Fruit fly (Drosophila melanogaster) whole organism, embryonic: ENCODE results near the gene ATPsynB.
A peak's percentile ranks its signal among the peaks of the same experiment; 100 is the strongest.

Experiments used
- B-H1 ChIP-seq: fragments of 200-800 bp; sonication (Bioruptor generic); IDR thresholded peaks from 3 replicates; pipeline ENCODE4 v1.3.6; 2022; ENCODE audit warnings: missing biosample characterization, missing genetic modification characterization
- BtbVII ChIP-seq: fragments of 200-800 bp; sonication (Bioruptor generic); optimal IDR thresholded peaks from 3 replicates; lab custom pipeline; 2017; ENCODE audit warnings: missing biosample characterization, mild to moderate bottlenecking, missing genetic modification characterization
- CG10267 ChIP-seq: fragments of 200-800 bp; sonication (Bioruptor generic); optimal IDR thresholded peaks from 2 replicates; lab custom pipeline; 2018; ENCODE audit warnings: missing biosample characterization, mild to moderate bottlenecking, missing genetic modification characterization, moderate library complexity
- CG10431 ChIP-seq: fragments of 200-800 bp; sonication (Bioruptor generic); optimal IDR thresholded peaks from 3 replicates; lab custom pipeline; 2018; ENCODE audit warnings: missing biosample characterization, mild to moderate bottlenecking, missing genetic modification characterization
- CG10462 ChIP-seq: fragments of 200-800 bp; sonication (Bioruptor generic); optimal IDR thresholded peaks from 2 replicates; lab custom pipeline; 2016; ENCODE audit warnings: missing biosample characterization, missing genetic modification characterization
- CG10543 ChIP-seq: fragments of 200-800 bp; sonication (Bioruptor generic); optimal IDR thresholded peaks from 3 replicates; lab custom pipeline; 2017; ENCODE audit warnings: missing biosample characterization, mild to moderate bottlenecking, missing genetic modification characterization, moderate library complexity
- CG12219 ChIP-seq: fragments of 200-800 bp; sonication (Bioruptor generic); optimal IDR thresholded peaks from 3 replicates; lab custom pipeline; 2018; ENCODE audit warnings: missing biosample characterization, mild to moderate bottlenecking, missing genetic modification characterization
- CG12659 ChIP-seq: fragments of 200-800 bp; sonication (Bioruptor generic); optimal IDR thresholded peaks from 3 replicates; lab custom pipeline; 2017; ENCODE audit warnings: mild to moderate bottlenecking, missing biosample characterization, missing genetic modification reagents, missing genetic modification characterization
- CG13424 ChIP-seq: fragments of 200-800 bp; sonication (Bioruptor generic); optimal IDR thresholded peaks from 2 replicates; lab custom pipeline; 2019; ENCODE audit warnings: missing biosample characterization, mild to moderate bottlenecking, missing genetic modification characterization, moderate library complexity
- CG13894 ChIP-seq: fragments of 200-800 bp; sonication (Bioruptor generic); optimal IDR thresholded peaks from 3 replicates; lab custom pipeline; 2018; ENCODE audit warnings: missing biosample characterization, mild to moderate bottlenecking, missing genetic modification characterization, moderate library complexity
- CG15073 ChIP-seq: fragments of 200-800 bp; sonication (Bioruptor generic); optimal IDR thresholded peaks from 2 replicates; lab custom pipeline; 2016; ENCODE audit warnings: missing biosample characterization, missing genetic modification characterization
- CG16779 ChIP-seq: fragments of 200-800 bp; sonication (Bioruptor generic); IDR thresholded peaks from 2 replicates; pipeline ENCODE4 v1.3.6; 2022; ENCODE audit warnings: missing biosample characterization, missing genetic modification characterization
- CG17802 ChIP-seq: fragments of 200-800 bp; sonication (Bioruptor generic); optimal IDR thresholded peaks from 2 replicates; lab custom pipeline; 2018; ENCODE audit warnings: missing biosample characterization, mild to moderate bottlenecking, missing genetic modification characterization, moderate library complexity
- CG17829 ChIP-seq: fragments of 200-800 bp; optimal IDR thresholded peaks from 2 replicates; lab custom pipeline; 2019; ENCODE audit warnings: missing biosample characterization, mild to moderate bottlenecking, missing genetic modification characterization, moderate library complexity
- CG1792 ChIP-seq: fragments of 200-800 bp; sonication (Bioruptor generic); optimal IDR thresholded peaks from 2 replicates; lab custom pipeline; 2016; ENCODE audit warnings: missing biosample characterization, missing genetic modification characterization
- CG2116 ChIP-seq: fragments of 200-800 bp; sonication (Bioruptor generic); optimal IDR thresholded peaks from 3 replicates; lab custom pipeline; 2018; ENCODE audit warnings: missing biosample characterization, mild to moderate bottlenecking, missing genetic modification characterization
- CG32772 ChIP-seq: fragments of 200-800 bp; sonication (Bioruptor generic); IDR thresholded peaks from 2 replicates; pipeline ENCODE4 v1.3.6; 2022; ENCODE audit warnings: missing biosample characterization, missing genetic modification characterization
- CG34376 ChIP-seq: fragments of 200-800 bp; sonication (Bioruptor generic); optimal IDR thresholded peaks from 2 replicates; lab custom pipeline; 2018; ENCODE audit warnings: missing biosample characterization, mild to moderate bottlenecking, missing genetic modification characterization
- CG4404 ChIP-seq: fragments of 200-800 bp; sonication (Bioruptor generic); IDR thresholded peaks from 2 replicates; pipeline ENCODE4 v1.3.6; 2022; ENCODE audit warnings: missing biosample characterization, missing genetic modification characterization
- CoRest ChIP-seq: fragments of 200-800 bp; sonication (Bioruptor generic); optimal IDR thresholded peaks from 3 replicates; lab custom pipeline; 2018; ENCODE audit warnings: missing biosample characterization, mild to moderate bottlenecking, missing genetic modification characterization, moderate library complexity
- Dek ChIP-seq: fragments of 200-800 bp; sonication (Bioruptor generic); optimal IDR thresholded peaks from 3 replicates; lab custom pipeline; 2019; ENCODE audit warnings: missing biosample characterization, mild to moderate bottlenecking, missing genetic modification characterization, moderate library complexity
- Doc2 ChIP-seq: fragments of 200-800 bp; sonication (Bioruptor generic); IDR thresholded peaks from 2 replicates; pipeline ENCODE4 v1.3.6; 2022; ENCODE audit warnings: missing biosample characterization, missing genetic modification characterization
- Eip74EF ChIP-seq, 2 experiments: fragments of 200-800 bp in 1 of 2; fragments of >200 bp in 1 of 2; sonication (Bioruptor generic) in 1 of 2; optimal IDR thresholded peaks; 2 replicates each; lab custom pipeline; 2017 to 2019; ENCODE audit warnings: missing biosample characterization in 2 of 2, missing genetic modification characterization in 2 of 2, mild to moderate bottlenecking in 1 of 2, moderate library complexity in 1 of 2
- Fer1 ChIP-seq: fragments of 200-800 bp; sonication (Bioruptor generic); optimal IDR thresholded peaks from 2 replicates; lab custom pipeline; 2017; ENCODE audit warnings: missing biosample characterization, mild to moderate bottlenecking, missing genetic modification characterization
- HLH54F ChIP-seq: fragments of 200-800 bp; sonication (Bioruptor generic); optimal IDR thresholded peaks from 3 replicates; lab custom pipeline; 2016; ENCODE audit warnings: missing biosample characterization, missing genetic modification characterization
- Hand ChIP-seq: fragments of 200-800 bp; sonication (Bioruptor generic); optimal IDR thresholded peaks from 2 replicates; lab custom pipeline; 2017; ENCODE audit warnings: mild to moderate bottlenecking, missing biosample characterization, missing genetic modification reagents, missing genetic modification characterization
- Hr78 ChIP-seq, 2 experiments: fragments of 200-800 bp in 1 of 2; fragments of >200 bp in 1 of 2; sonication (Bioruptor generic) in 1 of 2; optimal IDR thresholded peaks; 2 replicates each; lab custom pipeline; 2017 to 2019; ENCODE audit warnings: missing biosample characterization in 2 of 2, missing genetic modification characterization in 2 of 2, mild to moderate bottlenecking in 1 of 2, moderate library complexity in 1 of 2
- NC2β ChIP-seq: fragments of 200-800 bp; sonication (Bioruptor generic); optimal IDR thresholded peaks from 2 replicates; lab custom pipeline; 2016; ENCODE audit warnings: missing biosample characterization, missing genetic modification characterization
- Nf-YC ChIP-seq: fragments of 200-800 bp; optimal IDR thresholded peaks from 3 replicates; lab custom pipeline; 2019; ENCODE audit warnings: missing biosample characterization, mild to moderate bottlenecking, missing genetic modification characterization, moderate library complexity
- Oli ChIP-seq: fragments of 200-800 bp; sonication (Bioruptor generic); optimal IDR thresholded peaks from 2 replicates; lab custom pipeline; 2018; ENCODE audit warnings: missing biosample characterization, mild to moderate bottlenecking, missing genetic modification characterization, moderate library complexity
- Opbp ChIP-seq: fragments of 200-800 bp; sonication (Bioruptor generic); IDR thresholded peaks from 3 replicates; pipeline ENCODE4 v1.3.6; 2022; ENCODE audit warnings: missing biosample characterization, missing genetic modification characterization; ENCODE audit not compliant: partially characterized antibody
- Pdp1 ChIP-seq, 2 experiments: fragments of 200-800 bp; sonication (Bioruptor generic); optimal IDR thresholded peaks; 3 replicates each; lab custom pipeline; 2016; ENCODE audit warnings: missing biosample characterization in 2 of 2, missing genetic modification characterization in 2 of 2, mild to moderate bottlenecking in 1 of 2, moderate library complexity in 1 of 2
- Rfx ChIP-seq: fragments of 200-800 bp; sonication (Bioruptor generic); IDR thresholded peaks from 2 replicates; pipeline ENCODE4 v1.3.6; 2022; ENCODE audit warnings: missing biosample characterization, missing genetic modification characterization
- Ssrp ChIP-seq: fragments of 200-800 bp; sonication (Bioruptor generic); optimal IDR thresholded peaks from 2 replicates; lab custom pipeline; 2018; ENCODE audit warnings: missing biosample characterization, mild to moderate bottlenecking, missing genetic modification characterization, moderate library complexity
- amos ChIP-seq: fragments of 200-800 bp; sonication (Bioruptor generic); IDR thresholded peaks from 2 replicates; pipeline ENCODE4 v1.3.6; 2022; ENCODE audit warnings: missing biosample characterization, missing genetic modification characterization; ENCODE audit not compliant: partially characterized antibody
- ash1 ChIP-seq: fragments of 200-800 bp; sonication (Bioruptor generic); optimal IDR thresholded peaks from 2 replicates; lab custom pipeline; 2018; ENCODE audit warnings: missing biosample characterization, mild to moderate bottlenecking, missing genetic modification characterization
- cad ChIP-seq: fragments of >200 bp; optimal IDR thresholded peaks from 2 replicates; lab custom pipeline; 2017; ENCODE audit warnings: missing biosample characterization, missing genetic modification characterization
- cg ChIP-seq: fragments of 200-800 bp; sonication (Bioruptor generic); optimal IDR thresholded peaks from 3 replicates; lab custom pipeline; 2019; ENCODE audit warnings: missing biosample characterization, mild to moderate bottlenecking, missing genetic modification characterization, moderate library complexity
- fd3F ChIP-seq: fragments of 200-800 bp; sonication (Bioruptor generic); optimal IDR thresholded peaks from 2 replicates; lab custom pipeline; 2018; ENCODE audit warnings: missing biosample characterization, mild to moderate bottlenecking, missing genetic modification characterization, moderate library complexity
- fd64A ChIP-seq: fragments of 200-800 bp; sonication (Bioruptor generic); optimal IDR thresholded peaks from 3 replicates; lab custom pipeline; 2018; ENCODE audit warnings: missing biosample characterization, mild to moderate bottlenecking, missing genetic modification characterization
- gsb-n ChIP-seq: fragments of 200-800 bp; sonication (Bioruptor generic); optimal IDR thresholded peaks from 3 replicates; lab custom pipeline; 2018; ENCODE audit warnings: missing biosample characterization, mild to moderate bottlenecking, missing genetic modification characterization
- hth ChIP-seq: fragments of >200 bp; optimal IDR thresholded peaks from 2 replicates; lab custom pipeline; 2017; ENCODE audit warnings: inconsistent platforms
- kay ChIP-seq: fragments of 200-800 bp; sonication (Bioruptor generic); optimal IDR thresholded peaks from 2 replicates; lab custom pipeline; 2016; ENCODE audit warnings: missing biosample characterization, missing genetic modification characterization
- lab ChIP-seq: fragments of 200-800 bp; sonication (Bioruptor generic); optimal IDR thresholded peaks from 3 replicates; lab custom pipeline; 2017; ENCODE audit warnings: missing biosample characterization, missing genetic modification characterization, mild to moderate bottlenecking, moderate library complexity, missing genetic modification reagents
- oc ChIP-seq: fragments of 200-800 bp; sonication (Bioruptor generic); optimal IDR thresholded peaks from 2 replicates; lab custom pipeline; 2018; ENCODE audit warnings: missing biosample characterization, mild to moderate bottlenecking, missing genetic modification characterization, moderate library complexity
- sim ChIP-seq: fragments of 200-800 bp; sonication (Bioruptor generic); IDR thresholded peaks from 2 replicates; pipeline ENCODE4 v1.3.6; 2022; ENCODE audit warnings: missing biosample characterization, missing genetic modification characterization
- unpg ChIP-seq: fragments of 200-800 bp; sonication (Bioruptor generic); optimal IDR thresholded peaks from 3 replicates; lab custom pipeline; 2018; ENCODE audit warnings: missing biosample characterization, mild to moderate bottlenecking, missing genetic modification characterization, moderate library complexity
- vfl ChIP-seq: fragments of 200-800 bp; sonication (Bioruptor generic); optimal IDR thresholded peaks from 2 replicates; lab custom pipeline; 2016; ENCODE audit warnings: missing biosample characterization, missing genetic modification characterization
- zfh2 ChIP-seq: fragments of 200-800 bp; sonication (Bioruptor generic); optimal IDR thresholded peaks from 2 replicates; lab custom pipeline; 2016; ENCODE audit warnings: missing biosample characterization, missing genetic modification characterization

ATPsynB gene

dm6 chr3L:9760151-9760749, 30.5 kb downstream of the ATPsynB start, which contains the start of gene CG42268 (continued):
- TF ChIP-seq CG17802 (tag; lab: Kevin White, UChicago) (no peak), Pdp1 (GFP tag; optimal IDR thresholded peaks at IDR 0.05; lab: Kevin White, UChicago) (peak in 1 of 2 experiments; percentile 25), Doc2 (GFP tag; lab: Robert Waterston, UW) (no peak), cg (GFP tag; lab: Kevin White, UChicago) (no peak), CG16779 (GFP tag; lab: Robert Waterston, UW) (no peak), Eip74EF (GFP tag; optimal IDR thresholded peaks at IDR 0.05; lab: Kevin White, UChicago) (no peak), CG13424 (tag; lab: Kevin White, UChicago) (no peak), hth (lab: Kevin White, UChicago) (no peak), CG15073 (no peak), unpg (GFP tag; lab: Kevin White, UChicago) (no peak), CG2116 (GFP tag; lab: Kevin White, UChicago) (no peak), CoRest (tag; lab: Kevin White, UChicago) (no peak), CG34376 (GFP tag; lab: Kevin White, UChicago) (peak; percentile 47), CG10543 (peak; percentile 21), Oli (tag; lab: Kevin White, UChicago) (no peak), CG32772 (no peak), cad (no peak), CG10267 (tag; lab: Kevin White, UChicago) (no peak), gsb-n (tag; lab: Kevin White, UChicago) (no peak), Dek (no peak), NC2β (GFP tag; lab: Kevin White, UChicago) (no peak), fd3F (GFP tag; lab: Kevin White, UChicago) (no peak), BtbVII (GFP tag; lab: Kevin White, UChicago) (peak; percentile 46), vfl (GFP tag; lab: Kevin White, UChicago) (no peak), sim (GFP tag; lab: Robert Waterston, UW) (no peak), Opbp (GFP tag; lab: Robert Waterston, UW) (no peak), CG10431 (GFP tag; lab: Kevin White, UChicago) (no peak), CG1792 (GFP tag; lab: Kevin White, UChicago) (no peak), B-H1 (GFP tag; lab: Robert Waterston, UW) (no peak), CG12659 (GFP tag; lab: Kevin White, UChicago) (no peak), oc (tag; lab: Kevin White, UChicago) (no peak), ash1 (no peak), Hr78 (GFP tag; optimal IDR thresholded peaks at IDR 0.05; lab: Kevin White, UChicago) (no peak), CG10462 (GFP tag; lab: Kevin White, UChicago) (no peak), lab (GFP tag; lab: Kevin White, UChicago) (peak; percentile 56), Rfx (GFP tag; lab: Robert Waterston, UW) (peak; percentile 30; the same call in 1 of the 2 replicates), HLH54F (no peak), CG17829 (tag; lab: Kevin White, UChicago) (no peak), CG12219 (GFP tag; lab: Kevin White, UChicago) (no peak), zfh2 (GFP tag; lab: Kevin White, UChicago) (no peak), Hand (GFP tag; lab: Kevin White, UChicago) (no peak), kay (GFP tag; lab: Kevin White, UChicago) (no peak), CG4404 (GFP tag; lab: Robert Waterston, UW) (no peak), Ssrp (tag; lab: Kevin White, UChicago) (no peak), Nf-YC (tag; lab: Kevin White, UChicago) (no peak), CG13894 (tag; lab: Kevin White, UChicago) (peak; percentile 77), fd64A (no peak), amos (no peak; the same call in 1 of the 2 replicates), Fer1 (GFP tag; lab: Kevin White, UChicago) (peak; percentile 36)
